Worm (Caenorhabditis elegans) whole organism, L1 larva: ENCODE data around the gene K12H6.8.
A peak's percentile ranks its signal among the peaks of the same experiment; 100 is the strongest.

Experiments used
- F16B12.6 ChIP-seq: fragments of 150-350 bp; optimal IDR thresholded peaks from 2 replicates; lab custom pipeline; 2014; ENCODE audit warnings: missing biosample characterization, missing genetic modification characterization
- aha-1 ChIP-seq: fragments of 150-350 bp; optimal IDR thresholded peaks from 2 replicates; lab custom pipeline; 2014; ENCODE audit warnings: missing biosample characterization, missing genetic modification characterization
- aly-2 ChIP-seq: fragments of 150-350 bp; optimal IDR thresholded peaks from 2 replicates; lab custom pipeline; 2014; ENCODE audit warnings: missing biosample characterization, missing genetic modification characterization
- blmp-1 ChIP-seq: fragments of 150-350 bp; optimal IDR thresholded peaks from 2 replicates; lab custom pipeline; 2014; ENCODE audit warnings: missing biosample characterization, missing genetic modification characterization
- ceh-88 ChIP-seq: fragments of 200-800 bp; sonication (Bioruptor generic); IDR thresholded peaks from 2 replicates; pipeline ENCODE4 v1.3.6; 2022; ENCODE audit warnings: missing genetic modification characterization, missing compliant biosample characterization
- dpl-1 ChIP-seq, 3 experiments: fragments of 150-350 bp in 2 of 3; sonication (generic microtip) in 1 of 3; optimal IDR thresholded peaks; 2 replicates each; lab custom pipeline; 2014 to 2017; ENCODE audit warnings: missing biosample characterization in 3 of 3, missing genetic modification characterization in 3 of 3, missing genetic modification reagents in 3 of 3
- dsc-1 ChIP-seq: sonication (generic microtip); optimal IDR thresholded peaks from 2 replicates; lab custom pipeline; 2016; ENCODE audit warnings: mild to moderate bottlenecking, missing genetic modification characterization, missing compliant biosample characterization
- efl-1 ChIP-seq, 4 experiments: fragments of 150-350 bp; optimal IDR thresholded peaks in 3 of 4; peaks in 1 of 4; 1 replicate in 1 of 4; 2 replicates in 3 of 4; lab custom pipeline; 2014; ENCODE audit warnings: missing biosample characterization in 2 of 4, missing genetic modification characterization in 2 of 4, missing genetic modification reagents in 2 of 4
- efl-3 ChIP-seq: fragments of 200-800 bp; sonication (Bioruptor generic); optimal IDR thresholded peaks from 2 replicates; lab custom pipeline; 2018; ENCODE audit warnings: mild to moderate bottlenecking, missing genetic modification characterization, missing compliant biosample characterization
- egl-27 ChIP-seq, 2 experiments: fragments of 150-350 bp in 1 of 2; sonication (generic microtip); optimal IDR thresholded peaks; 3 replicates each; lab custom pipeline; 2017 to 2018; ENCODE audit warnings: missing biosample characterization in 2 of 2, missing genetic modification characterization in 2 of 2, missing genetic modification reagents in 2 of 2
- elt-3 ChIP-seq, 6 experiments: fragments of 150-350 bp in 1 of 6; sonication (generic microtip); optimal IDR thresholded peaks; 2 replicates each; lab custom pipeline; 2017 to 2018; ENCODE audit warnings: missing biosample characterization in 6 of 6, missing genetic modification characterization in 6 of 6, inconsistent platforms in 1 of 6
- fkh-10 ChIP-seq: sonication (generic microtip); optimal IDR thresholded peaks from 2 replicates; lab custom pipeline; 2017; ENCODE audit warnings: missing biosample characterization, missing genetic modification reagents, missing genetic modification characterization
- fos-1 ChIP-seq: fragments of 150-350 bp; optimal IDR thresholded peaks from 2 replicates; lab custom pipeline; 2014; ENCODE audit warnings: missing biosample characterization, missing genetic modification characterization
- irx-1 ChIP-seq: sonication (generic microtip); optimal IDR thresholded peaks from 2 replicates; lab custom pipeline; 2016; ENCODE audit warnings: missing genetic modification characterization, missing compliant biosample characterization
- lin-14 ChIP-seq: fragments of 200-800 bp; sonication (Bioruptor generic); optimal IDR thresholded peaks from 2 replicates; lab custom pipeline; 2018; ENCODE audit warnings: mild to moderate bottlenecking, missing genetic modification characterization, moderate library complexity, missing compliant biosample characterization
- lin-35 ChIP-seq, 2 experiments: fragments of 150-350 bp; optimal IDR thresholded peaks; 2 replicates each; lab custom pipeline; 2014; ENCODE audit warnings: missing biosample characterization in 2 of 2, missing genetic modification characterization in 2 of 2, missing genetic modification reagents in 2 of 2
- lin-39 ChIP-seq: fragments of 150-350 bp; optimal IDR thresholded peaks from 2 replicates; lab custom pipeline; 2014; ENCODE audit warnings: missing biosample characterization, missing genetic modification reagents, missing genetic modification characterization
- lsy-2 ChIP-seq, 2 experiments: fragments of 150-350 bp; optimal IDR thresholded peaks; 2 replicates each; lab custom pipeline; 2014; ENCODE audit warnings: missing biosample characterization in 2 of 2, missing genetic modification characterization in 2 of 2
- mef-2 ChIP-seq: fragments of 150-350 bp; optimal IDR thresholded peaks from 2 replicates; lab custom pipeline; 2014; ENCODE audit warnings: missing biosample characterization, missing genetic modification characterization
- nhr-11 ChIP-seq: fragments of 150-350 bp; optimal IDR thresholded peaks from 2 replicates; lab custom pipeline; 2014; ENCODE audit warnings: missing biosample characterization, missing genetic modification characterization
- nhr-19 ChIP-seq: fragments of 200-800 bp; sonication (Bioruptor generic); conservative IDR thresholded peaks from 2 replicates; pipeline ENCODE4 v1.3.6; 2022; ENCODE audit warnings: missing genetic modification characterization, missing compliant biosample characterization
- nhr-20 ChIP-seq: sonication (generic microtip); optimal IDR thresholded peaks from 2 replicates; lab custom pipeline; 2016; ENCODE audit warnings: mild to moderate bottlenecking, missing genetic modification characterization, missing compliant biosample characterization
- nhr-237 ChIP-seq: fragments of 150-350 bp; optimal IDR thresholded peaks from 2 replicates; lab custom pipeline; 2014; ENCODE audit warnings: missing biosample characterization, missing genetic modification characterization
- nhr-77 ChIP-seq: fragments of 150-350 bp; optimal IDR thresholded peaks from 2 replicates; lab custom pipeline; 2014; ENCODE audit warnings: missing biosample characterization, missing genetic modification characterization
- nhr-85 ChIP-seq: sonication (generic microtip); peaks from one replicate; lab custom pipeline; 2016; ENCODE audit warnings: missing genetic modification characterization, inconsistent platforms, missing compliant biosample characterization
- pag-3 ChIP-seq: sonication (generic microtip); optimal IDR thresholded peaks from 2 replicates; lab custom pipeline; 2017; ENCODE audit warnings: missing genetic modification characterization, mild to moderate bottlenecking, missing compliant biosample characterization, antibody characterized with exemption, borderline replicate concordance; ENCODE audit not compliant: insufficient read depth
- pax-3 ChIP-seq: fragments of 200-800 bp; sonication (Bioruptor generic); optimal IDR thresholded peaks from 2 replicates; lab custom pipeline; 2018; ENCODE audit warnings: mild to moderate bottlenecking, missing genetic modification characterization, moderate library complexity, missing compliant biosample characterization
- skn-1 ChIP-seq: fragments of 150-350 bp; optimal IDR thresholded peaks from 2 replicates; lab custom pipeline; 2014; ENCODE audit warnings: missing biosample characterization, missing genetic modification characterization
- snu-23 ChIP-seq: sonication (generic microtip); optimal IDR thresholded peaks from 2 replicates; lab custom pipeline; 2016; ENCODE audit warnings: missing genetic modification characterization, missing compliant biosample characterization
- sox-4 ChIP-seq: sonication (generic microtip); optimal IDR thresholded peaks from 2 replicates; lab custom pipeline; 2016; ENCODE audit warnings: missing genetic modification characterization, missing compliant biosample characterization
- sup-37 ChIP-seq: fragments of 200-800 bp; sonication (Bioruptor generic); optimal IDR thresholded peaks from 2 replicates; lab custom pipeline; 2018; ENCODE audit warnings: mild to moderate bottlenecking, missing genetic modification characterization, missing compliant biosample characterization
- swsn-7 ChIP-seq: sonication (generic microtip); optimal IDR thresholded peaks from 2 replicates; lab custom pipeline; 2016; ENCODE audit warnings: missing genetic modification characterization, missing compliant biosample characterization
- unc-130 ChIP-seq: fragments of 150-350 bp; optimal IDR thresholded peaks from 2 replicates; lab custom pipeline; 2017; ENCODE audit warnings: missing biosample characterization, missing genetic modification characterization, inconsistent platforms
- vab-15 ChIP-seq: sonication (generic microtip); optimal IDR thresholded peaks from 2 replicates; lab custom pipeline; 2017; ENCODE audit warnings: missing genotype, mild to moderate bottlenecking, missing genetic modification characterization, missing compliant biosample characterization
- xbp-1 ChIP-seq: sonication (generic microtip); optimal IDR thresholded peaks from 2 replicates; lab custom pipeline; 2016; ENCODE audit warnings: missing genetic modification characterization, missing compliant biosample characterization
- ztf-4 ChIP-seq: fragments of 150-350 bp; optimal IDR thresholded peaks from 2 replicates; lab custom pipeline; 2014; ENCODE audit warnings: missing biosample characterization, missing genetic modification characterization

K12H6.8 gene

DNA sequence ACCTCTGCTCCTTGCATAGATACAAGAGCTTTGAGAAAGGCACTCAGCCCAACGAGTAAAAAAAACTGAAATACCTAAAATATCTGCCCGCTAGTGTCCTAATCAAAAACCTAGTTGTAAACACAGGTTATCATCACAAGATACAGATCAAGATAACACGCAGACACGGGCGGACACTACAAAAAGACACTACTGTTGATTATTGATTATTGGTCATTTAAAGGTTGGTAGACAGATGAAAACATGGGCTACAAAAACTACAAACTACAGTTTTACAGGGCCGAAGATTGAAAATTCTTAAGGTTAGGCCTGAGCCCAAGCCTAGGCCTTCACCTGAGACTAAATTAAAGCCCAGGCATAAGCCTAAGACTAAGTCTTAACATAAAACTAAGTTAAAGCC is 31.2 kb downstream of the K12H6.8 start:
- TF ChIP-seq nhr-20 (tag; lab: Kevin White, UChicago), result peak; percentile 26
- peak in 1 of 6 experiments; percentile 48 for TF ChIP-seq elt-3 (tag; optimal IDR thresholded peaks at IDR 0.05; lab: Kevin White, UChicago)
- TF ChIP-seq efl-3 (GFP tag; lab: Kevin White, UChicago), result no peak
- no peak for TF ChIP-seq irx-1 (tag; lab: Kevin White, UChicago)
- TF ChIP-seq pag-3 (tag; lab: Kevin White, UChicago), result no peak
- no peak for TF ChIP-seq sup-37 (GFP tag; lab: Kevin White, UChicago)
- no peak for TF ChIP-seq vab-15 (tag; lab: Kevin White, UChicago)
- TF ChIP-seq mef-2 (tag; lab: Kevin White, UChicago), result no peak
- TF ChIP-seq egl-27 (tag; optimal IDR thresholded peaks at IDR 0.05; lab: Kevin White, UChicago), result no peak
- no peak for TF ChIP-seq ceh-88 (GFP tag; lab: Robert Waterston, UW)
- TF ChIP-seq fos-1 (tag; lab: Kevin White, UChicago), result no peak
- no peak for TF ChIP-seq dpl-1 (GFP tag; optimal IDR thresholded peaks at IDR 0.05; lab: Kevin White, UChicago)
- TF ChIP-seq nhr-85 (tag; lab: Kevin White, UChicago), result peak; percentile 74
- no peak for TF ChIP-seq nhr-11
- no peak for TF ChIP-seq dsc-1
- no peak for TF ChIP-seq sox-4 (tag; lab: Kevin White, UChicago)
- TF ChIP-seq blmp-1 (tag; lab: Kevin White, UChicago), result peak; percentile 5
- no peak for TF ChIP-seq skn-1 (tag; lab: Kevin White, UChicago)
- TF ChIP-seq lin-35 (GFP tag; optimal IDR thresholded peaks at IDR 0.05; lab: Kevin White, UChicago), result peak in 1 of 2 experiments; percentile 24
- peak; percentile 0 for TF ChIP-seq snu-23

DNA sequence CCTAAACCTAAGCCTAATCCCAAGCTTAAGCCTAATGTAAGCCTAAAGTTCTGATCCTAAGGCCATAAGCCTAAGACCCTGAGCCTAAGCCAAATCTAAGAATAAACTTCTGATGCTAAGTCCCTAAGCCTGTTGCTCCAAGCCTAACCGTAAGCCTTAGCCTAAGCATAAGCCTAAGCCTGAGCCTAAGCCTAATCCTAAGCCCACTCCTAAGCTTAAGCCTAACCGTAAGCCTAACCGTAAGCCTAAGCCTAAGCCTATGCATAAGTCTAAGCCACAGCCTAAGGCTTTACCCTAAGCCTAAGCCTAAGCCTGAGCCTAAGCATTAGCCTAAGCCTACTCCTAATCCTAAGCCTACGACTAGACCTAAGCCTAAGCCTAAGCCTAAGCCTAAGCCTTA is 31.6 kb downstream of the K12H6.8 start:
- no peak for TF ChIP-seq efl-3 (GFP tag; lab: Kevin White, UChicago)
- TF ChIP-seq aha-1, result no peak
- TF ChIP-seq lin-39 (tag; lab: Kevin White, UChicago), result no peak
- no peak for TF ChIP-seq mef-2 (tag; lab: Kevin White, UChicago)
- no peak for TF ChIP-seq F16B12.6 (tag; lab: Kevin White, UChicago)
- no peak for TF ChIP-seq fkh-10
- no peak for TF ChIP-seq vab-15 (tag; lab: Kevin White, UChicago)
- no peak for TF ChIP-seq swsn-7 (tag; lab: Kevin White, UChicago)
- no peak for TF ChIP-seq aly-2 (tag; lab: Kevin White, UChicago)
- TF ChIP-seq sup-37 (GFP tag; lab: Kevin White, UChicago), result no peak
- TF ChIP-seq ztf-4 (tag; lab: Kevin White, UChicago), result no peak
- TF ChIP-seq nhr-77, result no peak
- TF ChIP-seq nhr-237 (tag; lab: Kevin White, UChicago), result no peak
- no peak for TF ChIP-seq unc-130 (tag; lab: Kevin White, UChicago)
- no peak for TF ChIP-seq pax-3 (tag; lab: Kevin White, UChicago)

DNA sequence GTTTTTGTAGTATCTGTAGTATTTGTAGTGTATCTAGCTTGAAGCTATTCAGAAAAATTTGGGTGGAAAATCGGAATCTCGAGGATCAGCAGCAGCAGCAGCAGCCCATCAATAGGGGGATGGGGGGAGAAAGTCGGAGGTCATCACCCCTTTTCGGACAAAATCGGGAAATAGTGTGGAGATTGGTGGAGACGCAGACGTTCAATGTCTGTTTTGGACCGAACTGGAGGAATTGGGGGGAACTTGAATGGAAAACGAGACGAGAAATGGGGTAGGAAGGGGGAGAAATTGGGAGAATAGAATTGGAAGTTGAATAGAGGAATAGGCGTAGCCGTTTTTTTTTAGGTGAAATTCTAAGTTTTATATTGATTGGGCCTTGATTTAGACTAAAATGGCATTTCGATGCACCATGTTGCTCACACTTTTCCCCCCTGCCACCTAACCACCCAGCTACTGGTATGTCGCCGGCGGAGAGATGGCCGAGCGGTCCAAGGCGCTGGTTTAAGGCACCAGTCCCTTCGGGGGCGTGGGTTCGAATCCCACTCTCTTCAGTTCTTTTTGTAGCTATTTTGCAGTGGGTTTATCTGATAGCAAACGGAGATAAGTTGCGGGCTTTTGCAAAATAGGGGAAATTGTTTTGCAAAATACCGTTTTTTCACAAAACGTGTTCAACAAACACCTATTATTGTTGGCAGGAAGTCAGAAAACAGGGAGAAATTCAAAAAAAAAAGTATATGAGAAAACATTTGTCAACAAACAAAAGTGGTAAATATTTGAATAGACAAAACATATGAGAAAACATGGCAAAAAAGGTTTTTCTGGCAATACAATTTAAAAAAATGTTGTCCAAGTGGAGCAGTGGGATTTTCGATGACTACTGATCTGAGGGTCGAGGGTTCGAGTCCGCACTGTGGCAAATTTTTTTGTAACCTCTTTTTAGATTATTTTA is 32.5 kb downstream of the K12H6.8 start:
- TF ChIP-seq efl-1 (optimal IDR thresholded peaks at IDR 0.05; lab: Kevin White, UChicago) (no peak), efl-1 (GFP tag; optimal IDR thresholded peaks at IDR 0.05 in 1 of 2; lab: Kevin White, UChicago) (peak in 1 of 2 experiments; percentile 92), elt-3 (tag; optimal IDR thresholded peaks at IDR 0.05; lab: Kevin White, UChicago) (no peak), xbp-1 (no peak), nhr-85 (tag; lab: Kevin White, UChicago) (peak; percentile 72), lin-14 (peak; percentile 17), blmp-1 (tag; lab: Kevin White, UChicago) (peak; percentile 92), nhr-19 (0 out of 2 replicates have a peak, but pooled peaks have one; percentile 6), lsy-2 (tag; optimal IDR thresholded peaks at IDR 0.05; lab: Kevin White, UChicago) (peak in 1 of 2 experiments; percentile 9)
